Worm (Caenorhabditis elegans) whole organism, L3 larva: ENCODE measurements around the gene che-10.

Source experiments
- egl-27 ChIP-seq: sonication (generic microtip); optimal IDR thresholded peaks from 4 replicates; lab custom pipeline; 2017; ENCODE audit warnings: missing biosample characterization, missing genetic modification reagents, missing genetic modification characterization
- elt-3 ChIP-seq, 3 experiments: fragments of 150-350 bp in 1 of 3; sonication (generic microtip) in 2 of 3; optimal IDR thresholded peaks; 2 replicates in 2 of 3; 4 replicates in 1 of 3; lab custom pipeline; 2014 to 2017; ENCODE audit warnings: missing biosample characterization in 3 of 3, missing genetic modification characterization in 3 of 3
- jun-1 ChIP-seq: fragments of 150-350 bp; optimal IDR thresholded peaks from 2 replicates; lab custom pipeline; 2014; ENCODE audit warnings: missing biosample characterization, missing genetic modification reagents, missing genetic modification characterization
- nhr-77 ChIP-seq: fragments of 150-350 bp; optimal IDR thresholded peaks from 2 replicates; lab custom pipeline; 2014; ENCODE audit warnings: missing biosample characterization, missing genetic modification characterization
- sea-2 ChIP-seq: fragments of 150-350 bp; sonication (generic microtip); optimal IDR thresholded peaks from 4 replicates; lab custom pipeline; 2014; ENCODE audit warnings: missing biosample characterization, missing genetic modification reagents, missing genetic modification characterization
- snpc-4 ChIP-seq: fragments of 150-350 bp; optimal IDR thresholded peaks from 2 replicates; lab custom pipeline; 2014; ENCODE audit warnings: missing biosample characterization, missing genetic modification characterization
- tbx-2 ChIP-seq: sonication (generic microtip); optimal IDR thresholded peaks from 2 replicates; lab custom pipeline; 2016; ENCODE audit warnings: mild to moderate bottlenecking, missing genetic modification characterization, missing compliant biosample characterization

DNA sequence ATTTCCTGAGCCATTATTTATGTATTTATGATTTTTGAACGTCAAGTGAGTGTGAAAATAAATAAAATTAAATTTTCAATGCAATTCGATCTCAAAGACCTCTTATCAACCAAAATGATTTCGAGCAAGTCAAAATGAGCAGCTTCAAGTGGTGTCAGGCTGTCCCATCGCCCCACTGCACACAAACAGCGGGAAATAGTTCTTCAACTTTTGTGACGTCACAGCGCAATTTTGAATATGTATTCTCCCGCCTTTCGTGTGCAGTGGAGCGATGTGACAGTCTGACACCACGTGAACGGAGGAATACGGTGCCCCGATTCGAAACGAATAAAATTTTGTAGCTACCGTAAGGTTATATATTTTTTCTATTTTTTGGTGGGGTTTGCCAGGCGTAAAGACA lies 35.5 kb upstream of the che-10 start:
- TF ChIP-seq jun-1 (tag; lab: Kevin White, UChicago) (no peak), egl-27 (tag; lab: Kevin White, UChicago) (no peak), sea-2 (GFP tag; lab: Kevin White, UChicago) (no peak), elt-3 (tag; optimal IDR thresholded peaks at IDR 0.05; lab: Kevin White, UChicago) (no peak), snpc-4 (no peak), nhr-77 (tag; lab: Kevin White, UChicago) (no peak), tbx-2 (tag; lab: Kevin White, UChicago) (no peak)
